Fruit fly (Drosophila melanogaster) whole organism: ENCODE data around the gene Psa.

ENCODE experiments used
- CG8478 ChIP-seq: fragments of >200 bp; optimal IDR thresholded peaks from 2 replicates; lab custom pipeline; 2018; ENCODE audit warnings: inconsistent platforms
- Dll ChIP-seq: fragments of >200 bp; optimal IDR thresholded peaks from 2 replicates; lab custom pipeline; 2017
- pan ChIP-seq: fragments of >200 bp; optimal IDR thresholded peaks from 2 replicates; lab custom pipeline; 2017

DNA sequence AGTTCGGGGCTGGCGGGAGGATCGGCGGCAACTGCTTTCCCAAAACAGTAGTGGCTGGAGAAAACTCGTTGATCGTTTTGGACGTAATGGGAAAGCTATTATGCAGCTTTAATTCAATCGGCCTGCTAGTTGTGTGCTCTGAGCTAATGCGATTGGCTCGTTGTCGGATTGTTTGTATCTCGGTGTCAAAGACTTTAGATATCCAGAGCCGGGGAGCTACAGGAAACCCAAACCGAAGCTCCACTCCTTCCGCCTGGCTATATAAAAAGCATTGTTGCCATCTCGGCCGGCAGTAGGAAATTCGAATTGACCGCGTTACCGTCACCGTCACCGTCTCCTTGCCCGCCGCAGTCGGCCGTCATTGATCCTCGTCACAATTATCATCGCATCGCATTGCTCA lies 62.4 kb downstream of the Psa start, which contains the start of gene CG12003:
- TF ChIP-seq Dll (no peak), pan (no peak), CG8478 (lab: Kevin White, UChicago) (no peak)
